Worm (Caenorhabditis elegans) whole organism, L1 larva: Measurements from ENCODE around the gene alh-3.

Experiments used
- F16B12.6 ChIP-seq: fragments of 150-350 bp; optimal IDR thresholded peaks from 2 replicates; lab custom pipeline; 2014; ENCODE audit warnings: missing biosample characterization, missing genetic modification characterization
- Y116A8C.19 ChIP-seq: sonication (generic microtip); optimal IDR thresholded peaks from 2 replicates; lab custom pipeline; 2016; ENCODE audit warnings: missing compliant biosample characterization, missing genetic modification characterization, borderline replicate concordance
- aha-1 ChIP-seq: fragments of 150-350 bp; optimal IDR thresholded peaks from 2 replicates; lab custom pipeline; 2014; ENCODE audit warnings: missing biosample characterization, missing genetic modification characterization
- ama-1 ChIP-seq: fragments of 150-350 bp; optimal IDR thresholded peaks from 2 replicates; lab custom pipeline; 2014
- blmp-1 ChIP-seq: fragments of 150-350 bp; optimal IDR thresholded peaks from 2 replicates; lab custom pipeline; 2014; ENCODE audit warnings: missing biosample characterization, missing genetic modification characterization
- ceh-82 ChIP-seq, 3 experiments: fragments of 150-350 bp in 1 of 3; sonication (generic microtip) in 2 of 3; optimal IDR thresholded peaks; 2 replicates each; lab custom pipeline; 2014 to 2017; ENCODE audit warnings: missing biosample characterization in 3 of 3, missing genetic modification characterization in 3 of 3
- ces-1 ChIP-seq: fragments of 150-350 bp; optimal IDR thresholded peaks from 2 replicates; lab custom pipeline; 2014; ENCODE audit warnings: missing biosample characterization, missing genetic modification reagents, missing genetic modification characterization
- dpl-1 ChIP-seq, 3 experiments: fragments of 150-350 bp in 2 of 3; sonication (generic microtip) in 1 of 3; optimal IDR thresholded peaks; 2 replicates each; lab custom pipeline; 2014 to 2017; ENCODE audit warnings: missing biosample characterization in 3 of 3, missing genetic modification characterization in 3 of 3, missing genetic modification reagents in 3 of 3
- dsc-1 ChIP-seq: sonication (generic microtip); optimal IDR thresholded peaks from 2 replicates; lab custom pipeline; 2016; ENCODE audit warnings: mild to moderate bottlenecking, missing genetic modification characterization, missing compliant biosample characterization
- efl-1 ChIP-seq, 4 experiments: fragments of 150-350 bp; optimal IDR thresholded peaks in 3 of 4; peaks in 1 of 4; 1 replicate in 1 of 4; 2 replicates in 3 of 4; lab custom pipeline; 2014; ENCODE audit warnings: missing biosample characterization in 2 of 4, missing genetic modification characterization in 2 of 4, missing genetic modification reagents in 2 of 4
- egl-27 ChIP-seq, 2 experiments: fragments of 150-350 bp in 1 of 2; sonication (generic microtip); optimal IDR thresholded peaks; 3 replicates each; lab custom pipeline; 2017 to 2018; ENCODE audit warnings: missing biosample characterization in 2 of 2, missing genetic modification characterization in 2 of 2, missing genetic modification reagents in 2 of 2
- elt-3 ChIP-seq, 6 experiments: fragments of 150-350 bp in 1 of 6; sonication (generic microtip); optimal IDR thresholded peaks; 2 replicates each; lab custom pipeline; 2017 to 2018; ENCODE audit warnings: missing biosample characterization in 6 of 6, missing genetic modification characterization in 6 of 6, inconsistent platforms in 1 of 6
- ets-5 ChIP-seq: fragments of 200-800 bp; sonication (Bioruptor generic); IDR thresholded peaks from 2 replicates; pipeline ENCODE4 v1.3.6; 2022; ENCODE audit warnings: missing genetic modification characterization, missing compliant biosample characterization
- fkh-10 ChIP-seq: sonication (generic microtip); optimal IDR thresholded peaks from 2 replicates; lab custom pipeline; 2017; ENCODE audit warnings: missing biosample characterization, missing genetic modification reagents, missing genetic modification characterization
- fkh-8 ChIP-seq: sonication (generic microtip); optimal IDR thresholded peaks from 2 replicates; lab custom pipeline; 2016; ENCODE audit warnings: mild to moderate bottlenecking, missing genetic modification characterization, missing compliant biosample characterization
- hlh-4 ChIP-seq: sonication (generic microtip); optimal IDR thresholded peaks from 2 replicates; lab custom pipeline; 2016; ENCODE audit warnings: mild to moderate bottlenecking, missing genetic modification characterization, missing compliant biosample characterization
- hpl-2 ChIP-seq: fragments of 150-350 bp; optimal IDR thresholded peaks from 2 replicates; lab custom pipeline; 2014; ENCODE audit warnings: missing biosample characterization, missing genetic modification reagents, missing genetic modification characterization
- lin-13 ChIP-seq: fragments of 150-350 bp; optimal IDR thresholded peaks from 2 replicates; lab custom pipeline; 2014; ENCODE audit warnings: missing biosample characterization, missing genetic modification reagents, missing genetic modification characterization
- lin-14 ChIP-seq: fragments of 200-800 bp; sonication (Bioruptor generic); optimal IDR thresholded peaks from 2 replicates; lab custom pipeline; 2018; ENCODE audit warnings: mild to moderate bottlenecking, missing genetic modification characterization, moderate library complexity, missing compliant biosample characterization
- lin-35 ChIP-seq, 2 experiments: fragments of 150-350 bp; optimal IDR thresholded peaks; 2 replicates each; lab custom pipeline; 2014; ENCODE audit warnings: missing biosample characterization in 2 of 2, missing genetic modification characterization in 2 of 2, missing genetic modification reagents in 2 of 2
- lin-39 ChIP-seq: fragments of 150-350 bp; optimal IDR thresholded peaks from 2 replicates; lab custom pipeline; 2014; ENCODE audit warnings: missing biosample characterization, missing genetic modification reagents, missing genetic modification characterization
- lsy-2 ChIP-seq, 2 experiments: fragments of 150-350 bp; optimal IDR thresholded peaks; 2 replicates each; lab custom pipeline; 2014; ENCODE audit warnings: missing biosample characterization in 2 of 2, missing genetic modification characterization in 2 of 2
- mdl-1 ChIP-seq, 2 experiments: fragments of 150-350 bp; optimal IDR thresholded peaks; 2 replicates each; lab custom pipeline; 2014 to 2017; ENCODE audit warnings: missing biosample characterization in 2 of 2, missing genetic modification characterization in 2 of 2, inconsistent platforms in 1 of 2
- nhr-11 ChIP-seq: fragments of 150-350 bp; optimal IDR thresholded peaks from 2 replicates; lab custom pipeline; 2014; ENCODE audit warnings: missing biosample characterization, missing genetic modification characterization
- nhr-19 ChIP-seq: fragments of 200-800 bp; sonication (Bioruptor generic); conservative IDR thresholded peaks from 2 replicates; pipeline ENCODE4 v1.3.6; 2022; ENCODE audit warnings: missing genetic modification characterization, missing compliant biosample characterization
- nhr-20 ChIP-seq: sonication (generic microtip); optimal IDR thresholded peaks from 2 replicates; lab custom pipeline; 2016; ENCODE audit warnings: mild to moderate bottlenecking, missing genetic modification characterization, missing compliant biosample characterization
- nhr-47 ChIP-seq: sonication (generic microtip); optimal IDR thresholded peaks from 2 replicates; lab custom pipeline; 2016; ENCODE audit warnings: mild to moderate bottlenecking, missing genetic modification characterization, moderate library complexity, missing compliant biosample characterization
- nhr-71 ChIP-seq: sonication (generic microtip); optimal IDR thresholded peaks from 2 replicates; lab custom pipeline; 2016; ENCODE audit warnings: mild to moderate bottlenecking, missing genetic modification characterization, moderate library complexity, missing compliant biosample characterization
- nhr-85 ChIP-seq: sonication (generic microtip); peaks from one replicate; lab custom pipeline; 2016; ENCODE audit warnings: missing genetic modification characterization, inconsistent platforms, missing compliant biosample characterization
- rnt-1 ChIP-seq: sonication (generic microtip); optimal IDR thresholded peaks from 2 replicates; lab custom pipeline; 2016; ENCODE audit warnings: mild to moderate bottlenecking, missing genetic modification characterization, moderate library complexity, missing compliant biosample characterization
- skn-1 ChIP-seq: fragments of 150-350 bp; optimal IDR thresholded peaks from 2 replicates; lab custom pipeline; 2014; ENCODE audit warnings: missing biosample characterization, missing genetic modification characterization
- snu-23 ChIP-seq: sonication (generic microtip); optimal IDR thresholded peaks from 2 replicates; lab custom pipeline; 2016; ENCODE audit warnings: missing genetic modification characterization, missing compliant biosample characterization
- sptf-1 ChIP-seq: fragments of 150-350 bp; optimal IDR thresholded peaks from 2 replicates; lab custom pipeline; 2014; ENCODE audit warnings: missing biosample characterization, missing genetic modification characterization
- swsn-7 ChIP-seq: sonication (generic microtip); optimal IDR thresholded peaks from 2 replicates; lab custom pipeline; 2016; ENCODE audit warnings: missing genetic modification characterization, missing compliant biosample characterization
- unc-130 ChIP-seq: fragments of 150-350 bp; optimal IDR thresholded peaks from 2 replicates; lab custom pipeline; 2017; ENCODE audit warnings: missing biosample characterization, missing genetic modification characterization, inconsistent platforms
- unc-86 ChIP-seq: sonication (generic microtip); optimal IDR thresholded peaks from 2 replicates; lab custom pipeline; 2016; ENCODE audit warnings: missing genetic modification characterization, missing compliant biosample characterization
- vab-15 ChIP-seq: sonication (generic microtip); optimal IDR thresholded peaks from 2 replicates; lab custom pipeline; 2017; ENCODE audit warnings: missing genotype, mild to moderate bottlenecking, missing genetic modification characterization, missing compliant biosample characterization
- xbp-1 ChIP-seq: sonication (generic microtip); optimal IDR thresholded peaks from 2 replicates; lab custom pipeline; 2016; ENCODE audit warnings: missing genetic modification characterization, missing compliant biosample characterization
- zip-4 ChIP-seq: fragments of 200-800 bp; sonication (Bioruptor generic); optimal IDR thresholded peaks from 2 replicates; lab custom pipeline; 2018; ENCODE audit warnings: mild to moderate bottlenecking, missing genetic modification characterization, moderate library complexity, missing compliant biosample characterization
- ztf-4 ChIP-seq: fragments of 150-350 bp; optimal IDR thresholded peaks from 2 replicates; lab custom pipeline; 2014; ENCODE audit warnings: missing biosample characterization, missing genetic modification characterization

The alh-3 gene

ce11 chrIV:11062984-11063613 is 40.7 kb downstream of the alh-3 start:
- no peak for TF ChIP-seq sptf-1
- TF ChIP-seq lsy-2 (tag; optimal IDR thresholded peaks at IDR 0.05; lab: Kevin White, UChicago): peak; percentile 43 to 47
- no peak for TF ChIP-seq aha-1
- TF ChIP-seq nhr-20 (tag; lab: Kevin White, UChicago): peak; percentile 7
- no peak for TF ChIP-seq ces-1 (GFP tag; lab: Kevin White, UChicago)
- no peak for TF ChIP-seq efl-1 (optimal IDR thresholded peaks at IDR 0.05; lab: Kevin White, UChicago)
- peak in 1 of 2 experiments; percentile 14 for TF ChIP-seq efl-1 (GFP tag; optimal IDR thresholded peaks at IDR 0.05 in 1 of 2; lab: Kevin White, UChicago)
- TF ChIP-seq rnt-1: peak; percentile 35
- peak; percentile 18 for TF ChIP-seq snu-23 (GFP tag; lab: Kevin White, UChicago)
- TF ChIP-seq fkh-8 (tag; lab: Kevin White, UChicago): no peak
- peak; percentile 2 for TF ChIP-seq nhr-11 (tag; lab: Kevin White, UChicago)
- peak; percentile 17 for TF ChIP-seq swsn-7
- no peak for TF ChIP-seq skn-1
- no peak for TF ChIP-seq unc-86
- peak; percentile 70 for TF ChIP-seq nhr-71 (tag; lab: Kevin White, UChicago)
- peak; percentile 28; the same call in 1 of the 2 replicates for TF ChIP-seq nhr-19 (GFP tag; lab: Robert Waterston, UW)
- peak; percentile 35 for TF ChIP-seq ztf-4 (tag; lab: Kevin White, UChicago)

ce11 chrIV:11063962-11064361 is 41.6 kb downstream of the alh-3 start, which contains the start of gene ttr-16:
Gene ttr-16 (minus strand): TSS chrIV:11064137.
- TF ChIP-seq dsc-1 (tag; lab: Kevin White, UChicago) (no peak), ceh-82 (tag; optimal IDR thresholded peaks at IDR 0.05; lab: Kevin White, UChicago) (no peak), nhr-20 (tag; lab: Kevin White, UChicago) (peak; percentile 11), ets-5 (no peak), nhr-47 (tag; lab: Kevin White, UChicago) (peak; percentile 31), unc-130 (tag; lab: Kevin White, UChicago) (peak; percentile 42), F16B12.6 (tag; lab: Kevin White, UChicago) (no peak), swsn-7 (peak; percentile 43), ces-1 (GFP tag; lab: Kevin White, UChicago) (no peak), ztf-4 (tag; lab: Kevin White, UChicago) (peak; percentile 21), ama-1 (peak; percentile 87), xbp-1 (tag; lab: Kevin White, UChicago) (peak; percentile 23), zip-4 (no peak), nhr-85 (no peak), lsy-2 (tag; optimal IDR thresholded peaks at IDR 0.05; lab: Kevin White, UChicago) (peak in 1 of 2 experiments; percentile 52), hlh-4 (no peak), blmp-1 (tag; lab: Kevin White, UChicago) (no peak), vab-15 (tag; lab: Kevin White, UChicago) (no peak), nhr-71 (tag; lab: Kevin White, UChicago) (peak; percentile 80), lin-14 (peak; percentile 63), snu-23 (GFP tag; lab: Kevin White, UChicago) (peak; percentile 50), dpl-1 (GFP tag; optimal IDR thresholded peaks at IDR 0.05; lab: Kevin White, UChicago) (no peak), mdl-1 (tag; optimal IDR thresholded peaks at IDR 0.05; lab: Kevin White, UChicago) (peak in 1 of 2 experiments; percentile 0), Y116A8C.19 (tag; lab: Kevin White, UChicago) (no peak), lin-35 (GFP tag; optimal IDR thresholded peaks at IDR 0.05; lab: Kevin White, UChicago) (no peak), lin-39 (peak; percentile 34), elt-3 (tag; optimal IDR thresholded peaks at IDR 0.05; lab: Kevin White, UChicago) (no peak), fkh-10 (GFP tag; lab: Kevin White, UChicago) (no peak), nhr-19 (GFP tag; lab: Robert Waterston, UW) (peak; percentile 51), efl-1 (optimal IDR thresholded peaks at IDR 0.05; lab: Kevin White, UChicago) (peak in 1 of 2 experiments; percentile 10), efl-1 (GFP tag; optimal IDR thresholded peaks at IDR 0.05 in 1 of 2; lab: Kevin White, UChicago) (no peak), lin-13 (GFP tag; lab: Kevin White, UChicago) (no peak), skn-1 (no peak), hpl-2 (GFP tag; lab: Kevin White, UChicago) (no peak), rnt-1 (peak; percentile 85), egl-27 (tag; optimal IDR thresholded peaks at IDR 0.05; lab: Kevin White, UChicago) (no peak)
